Fruit fly (Drosophila melanogaster) whole organism, prepupa: ENCODE measurements around the gene CG1492.

Experiments
- Blimp-1 ChIP-seq: fragments of 200-800 bp; sonication (Bioruptor generic); optimal IDR thresholded peaks from 3 replicates; lab custom pipeline; 2017; ENCODE audit warnings: missing biosample characterization, missing genetic modification characterization, mild to moderate bottlenecking, moderate library complexity, missing genetic modification reagents
- CG10631 ChIP-seq: fragments of 200-800 bp; sonication (Bioruptor generic); optimal IDR thresholded peaks from 2 replicates; lab custom pipeline; 2016; ENCODE audit warnings: missing biosample characterization, missing genetic modification characterization
- CG10669 ChIP-seq: fragments of 200-800 bp; sonication (Bioruptor generic); optimal IDR thresholded peaks from 3 replicates; lab custom pipeline; 2018; ENCODE audit warnings: missing biosample characterization, mild to moderate bottlenecking, missing genetic modification characterization, moderate library complexity
- CG11294 ChIP-seq: fragments of 200-800 bp; sonication (Bioruptor generic); IDR thresholded peaks from 2 replicates; pipeline ENCODE4 v1.3.6; 2022; ENCODE audit warnings: missing biosample characterization, missing genetic modification characterization
- CG11762 ChIP-seq: fragments of 200-800 bp; sonication (Bioruptor generic); optimal IDR thresholded peaks from 3 replicates; lab custom pipeline; 2016; ENCODE audit warnings: missing biosample characterization, missing genetic modification characterization; ENCODE audit not compliant: insufficient read depth
- CG11902 ChIP-seq: fragments of 200-800 bp; sonication (Bioruptor generic); optimal IDR thresholded peaks from 3 replicates; lab custom pipeline; 2016; ENCODE audit warnings: missing biosample characterization, missing genetic modification characterization
- CG15336 ChIP-seq: fragments of 200-800 bp; sonication (Bioruptor generic); IDR thresholded peaks from 2 replicates; pipeline ENCODE4 v1.3.6; 2022; ENCODE audit warnings: missing biosample characterization, missing genetic modification characterization
- CG1621 ChIP-seq: fragments of 200-800 bp; sonication (Bioruptor generic); optimal IDR thresholded peaks from 3 replicates; lab custom pipeline; 2018; ENCODE audit warnings: missing biosample characterization, mild to moderate bottlenecking, missing genetic modification characterization
- CG16779 ChIP-seq: fragments of 200-800 bp; sonication (Bioruptor generic); optimal IDR thresholded peaks from 3 replicates; lab custom pipeline; 2017; ENCODE audit warnings: missing biosample characterization, mild to moderate bottlenecking, missing genetic modification characterization
- CG3032 ChIP-seq: fragments of 200-800 bp; optimal IDR thresholded peaks from 2 replicates; lab custom pipeline; 2019; ENCODE audit warnings: missing biosample characterization, mild to moderate bottlenecking, missing genetic modification characterization, moderate library complexity
- CG32006 ChIP-seq: fragments of 200-800 bp; sonication (Bioruptor generic); optimal IDR thresholded peaks from 3 replicates; lab custom pipeline; 2017; ENCODE audit warnings: missing biosample characterization, mild to moderate bottlenecking, missing genetic modification characterization
- CG34406 ChIP-seq: fragments of 200-800 bp; sonication (Bioruptor generic); optimal IDR thresholded peaks from 3 replicates; lab custom pipeline; 2016; ENCODE audit warnings: missing biosample characterization, missing genetic modification characterization
- CG3919 ChIP-seq: fragments of 200-800 bp; sonication (Bioruptor generic); optimal IDR thresholded peaks from 3 replicates; lab custom pipeline; 2016; ENCODE audit warnings: missing biosample characterization, missing genetic modification characterization
- CG4318 ChIP-seq: fragments of 200-800 bp; sonication (Bioruptor generic); optimal IDR thresholded peaks from 3 replicates; lab custom pipeline; 2017; ENCODE audit warnings: missing biosample characterization, mild to moderate bottlenecking, missing genetic modification characterization
- CG6163 ChIP-seq: fragments of 200-800 bp; sonication (Bioruptor generic); IDR thresholded peaks from 3 replicates; pipeline ENCODE4 v1.3.6; 2022; ENCODE audit warnings: missing biosample characterization, missing genetic modification characterization
- CG6792 ChIP-seq: fragments of 200-800 bp; sonication (Bioruptor generic); optimal IDR thresholded peaks from 3 replicates; lab custom pipeline; 2016; ENCODE audit warnings: missing biosample characterization, missing genetic modification characterization
- CG6808 ChIP-seq: fragments of 200-800 bp; sonication (Bioruptor generic); optimal IDR thresholded peaks from 3 replicates; lab custom pipeline; 2017; ENCODE audit warnings: missing biosample characterization, missing genetic modification characterization, mild to moderate bottlenecking, moderate library complexity, missing genetic modification reagents
- CG6854 ChIP-seq: fragments of 200-800 bp; sonication (Bioruptor generic); optimal IDR thresholded peaks from 2 replicates; lab custom pipeline; 2017; ENCODE audit warnings: missing biosample characterization, mild to moderate bottlenecking, missing genetic modification characterization
- CG7368 ChIP-seq: fragments of 200-800 bp; sonication (Bioruptor generic); optimal IDR thresholded peaks from 3 replicates; lab custom pipeline; 2016; ENCODE audit warnings: missing biosample characterization, missing genetic modification characterization
- CG8119 ChIP-seq: fragments of 200-800 bp; sonication (Bioruptor generic); IDR thresholded peaks from 3 replicates; pipeline ENCODE4 v1.3.6; 2022; ENCODE audit warnings: missing biosample characterization, missing genetic modification characterization
- CG8319 ChIP-seq: fragments of 200-800 bp; sonication (Bioruptor generic); optimal IDR thresholded peaks from 3 replicates; lab custom pipeline; 2016; ENCODE audit warnings: missing biosample characterization, missing genetic modification characterization
- CG8632 ChIP-seq: fragments of 200-800 bp; sonication (Bioruptor generic); optimal IDR thresholded peaks from 3 replicates; lab custom pipeline; 2016; ENCODE audit warnings: missing biosample characterization, missing genetic modification characterization
- Eip75B ChIP-seq: fragments of 200-800 bp; sonication (Bioruptor generic); optimal IDR thresholded peaks from 3 replicates; lab custom pipeline; 2016; ENCODE audit warnings: missing biosample characterization, missing genetic modification characterization
- Eip78C ChIP-seq: fragments of 200-800 bp; sonication (Bioruptor generic); peaks from one replicate; lab custom pipeline; 2016; ENCODE audit warnings: missing biosample characterization, missing genetic modification characterization
- Eip93F ChIP-seq: fragments of 200-800 bp; sonication (Bioruptor generic); optimal IDR thresholded peaks from 2 replicates; lab custom pipeline; 2016; ENCODE audit warnings: missing biosample characterization, mild to moderate bottlenecking, missing genetic modification characterization
- Ets21C ChIP-seq: fragments of 200-800 bp; sonication (Bioruptor generic); optimal IDR thresholded peaks from 3 replicates; lab custom pipeline; 2016; ENCODE audit warnings: missing biosample characterization, missing genetic modification characterization
- Hr38 ChIP-seq: sonication (Bioruptor generic); optimal IDR thresholded peaks from 2 replicates; lab custom pipeline; 2016; ENCODE audit warnings: missing biosample characterization, missing genetic modification characterization
- Lpt ChIP-seq: fragments of 200-800 bp; sonication (Bioruptor generic); optimal IDR thresholded peaks from 3 replicates; lab custom pipeline; 2016; ENCODE audit warnings: missing biosample characterization, missing genetic modification characterization
- Met ChIP-seq: fragments of 200-800 bp; sonication (Bioruptor generic); optimal IDR thresholded peaks from 3 replicates; lab custom pipeline; 2016; ENCODE audit warnings: missing biosample characterization, missing genetic modification characterization
- OdsH ChIP-seq: fragments of 200-800 bp; sonication (Bioruptor generic); optimal IDR thresholded peaks from 3 replicates; lab custom pipeline; 2016; ENCODE audit warnings: missing biosample characterization, missing genetic modification characterization
- Sox102F ChIP-seq: fragments of 200-800 bp; sonication (Bioruptor generic); optimal IDR thresholded peaks from 2 replicates; lab custom pipeline; 2016; ENCODE audit warnings: missing biosample characterization, mild to moderate bottlenecking, missing genetic modification characterization
- Sox15 ChIP-seq: fragments of 200-800 bp; sonication (Bioruptor generic); optimal IDR thresholded peaks from 3 replicates; lab custom pipeline; 2016; ENCODE audit warnings: missing biosample characterization, missing genetic modification characterization
- achi ChIP-seq: fragments of 200-800 bp; sonication (Bioruptor generic); optimal IDR thresholded peaks from 3 replicates; lab custom pipeline; 2016; ENCODE audit warnings: missing biosample characterization, missing genetic modification characterization
- acj6 ChIP-seq: fragments of 200-800 bp; sonication (Bioruptor generic); optimal IDR thresholded peaks from 3 replicates; lab custom pipeline; 2016; ENCODE audit warnings: missing biosample characterization, missing genetic modification characterization
- cyc ChIP-seq: fragments of 200-800 bp; sonication (Bioruptor generic); optimal IDR thresholded peaks from 3 replicates; lab custom pipeline; 2016; ENCODE audit warnings: missing biosample characterization, missing genetic modification characterization
- dac ChIP-seq: fragments of 200-800 bp; sonication (Bioruptor generic); optimal IDR thresholded peaks from 2 replicates; lab custom pipeline; 2017; ENCODE audit warnings: missing biosample characterization, mild to moderate bottlenecking, missing genetic modification characterization
- dsx ChIP-seq: fragments of 200-800 bp; optimal IDR thresholded peaks from 3 replicates; lab custom pipeline; 2019; ENCODE audit warnings: missing biosample characterization, mild to moderate bottlenecking, missing genetic modification characterization, moderate library complexity; ENCODE audit not compliant: poor library complexity, severe bottlenecking
- eg ChIP-seq: fragments of 200-800 bp; sonication (Bioruptor generic); IDR thresholded peaks from 3 replicates; pipeline ENCODE4 v1.3.6; 2022; ENCODE audit warnings: missing biosample characterization, missing genetic modification characterization
- fd59A ChIP-seq: fragments of 200-800 bp; sonication (Bioruptor generic); optimal IDR thresholded peaks from 2 replicates; lab custom pipeline; 2017; ENCODE audit warnings: missing biosample characterization, mild to moderate bottlenecking, missing genetic modification characterization, missing genetic modification reagents
- fd85E ChIP-seq: fragments of 200-800 bp; sonication (Bioruptor generic); optimal IDR thresholded peaks from 3 replicates; lab custom pipeline; 2016; ENCODE audit warnings: missing biosample characterization, missing genetic modification characterization
- fkh ChIP-seq: fragments of 200-800 bp; sonication (Bioruptor generic); optimal IDR thresholded peaks from 3 replicates; lab custom pipeline; 2017; ENCODE audit warnings: missing biosample characterization, mild to moderate bottlenecking, missing genetic modification characterization, moderate library complexity
- net ChIP-seq: fragments of 200-800 bp; sonication (Bioruptor generic); optimal IDR thresholded peaks from 3 replicates; lab custom pipeline; 2016; ENCODE audit warnings: missing biosample characterization, missing genetic modification characterization
- pdm3 ChIP-seq: fragments of 200-800 bp; sonication (Bioruptor generic); optimal IDR thresholded peaks from 3 replicates; lab custom pipeline; 2016; ENCODE audit warnings: missing biosample characterization, missing genetic modification characterization
- salr ChIP-seq, 2 experiments: fragments of 200-800 bp; sonication (Bioruptor generic); optimal IDR thresholded peaks; 3 replicates each; lab custom pipeline; 2016 to 2018; ENCODE audit warnings: missing biosample characterization in 2 of 2, missing genetic modification characterization in 2 of 2, mild to moderate bottlenecking in 1 of 2
- ss ChIP-seq, 2 experiments: fragments of 200-800 bp; sonication (Bioruptor generic); optimal IDR thresholded peaks; 2 replicates in 1 of 2; 3 replicates in 1 of 2; lab custom pipeline; 2017 to 2018; ENCODE audit warnings: mild to moderate bottlenecking in 2 of 2, missing biosample characterization in 2 of 2, missing genetic modification characterization in 2 of 2, moderate library complexity in 1 of 2
- svp ChIP-seq: fragments of 200-800 bp; sonication (Bioruptor generic); peaks from one replicate; lab custom pipeline; 2016; ENCODE audit warnings: missing biosample characterization, missing genetic modification characterization
- topi ChIP-seq: fragments of 200-800 bp; sonication (Bioruptor generic); optimal IDR thresholded peaks from 3 replicates; lab custom pipeline; 2016; ENCODE audit warnings: missing biosample characterization, missing genetic modification characterization
- vri ChIP-seq: fragments of 200-800 bp; sonication (Bioruptor generic); optimal IDR thresholded peaks from 3 replicates; lab custom pipeline; 2016; ENCODE audit warnings: missing biosample characterization, mild to moderate bottlenecking, missing genetic modification characterization

Gene CG1492

dm6 chrX:12031400-12031799, 19.4 kb upstream of the CG1492 start, which contains the start of gene Cyp311a1:
Gene Cyp311a1, minus strand, starts transcription at chrX:12031465.
- TF ChIP-seq Lpt, result no peak
- TF ChIP-seq CG11762 (GFP tag; lab: Kevin White, UChicago), result no peak
- no peak for TF ChIP-seq CG6854 (GFP tag; lab: Kevin White, UChicago)
- no peak for TF ChIP-seq Hr38 (GFP tag; lab: Kevin White, UChicago)
- TF ChIP-seq CG15336 (GFP tag; lab: Robert Waterston, UW), result peak; percentile 52; the same call in 1 of the 2 replicates
- no peak for TF ChIP-seq CG11294 (GFP tag; lab: Robert Waterston, UW)
- TF ChIP-seq CG3919 (GFP tag; lab: Kevin White, UChicago), result no peak
- no peak for TF ChIP-seq Eip75B (GFP tag; lab: Kevin White, UChicago)
- no peak for TF ChIP-seq pdm3 (GFP tag; lab: Kevin White, UChicago)
- TF ChIP-seq acj6, result no peak
- no peak for TF ChIP-seq CG6163 (GFP tag; lab: Robert Waterston, UW)
- TF ChIP-seq eg (GFP tag; lab: Robert Waterston, UW), result 0 out of 3 replicates have a peak, but pooled peaks have one; percentile 7
- TF ChIP-seq CG6792, result no peak
- TF ChIP-seq dac (GFP tag; lab: Kevin White, UChicago), result no peak
- TF ChIP-seq Sox15 (GFP tag; lab: Kevin White, UChicago), result no peak
- TF ChIP-seq Eip78C (GFP tag; lab: Kevin White, UChicago), result peak; percentile 43
- no peak for TF ChIP-seq svp
- no peak for TF ChIP-seq Eip93F (GFP tag; lab: Kevin White, UChicago)
- TF ChIP-seq OdsH, result no peak
- TF ChIP-seq Blimp-1 (GFP tag; lab: Kevin White, UChicago), result no peak
- no peak for TF ChIP-seq CG4318 (GFP tag; lab: Kevin White, UChicago)
- no peak for TF ChIP-seq CG10631 (GFP tag; lab: Kevin White, UChicago)
- TF ChIP-seq fd85E (GFP tag; lab: Kevin White, UChicago), result no peak
- peak; percentile 39; the same call in 1 of the 3 replicates for TF ChIP-seq CG8119 (GFP tag; lab: Robert Waterston, UW)
- no peak for TF ChIP-seq achi (GFP tag; lab: Kevin White, UChicago)
- no peak for TF ChIP-seq Ets21C
- no peak for TF ChIP-seq CG7368 (GFP tag; lab: Kevin White, UChicago)
- no peak for TF ChIP-seq fd59A
- TF ChIP-seq CG1621 (tag; lab: Kevin White, UChicago), result no peak
- TF ChIP-seq CG11902, result no peak
- TF ChIP-seq CG32006 (GFP tag; lab: Kevin White, UChicago), result no peak
- no peak for TF ChIP-seq CG34406 (GFP tag; lab: Kevin White, UChicago)
- no peak for TF ChIP-seq CG8632
- TF ChIP-seq CG6808 (GFP tag; lab: Kevin White, UChicago), result no peak
- TF ChIP-seq Met (GFP tag; lab: Kevin White, UChicago), result no peak
- TF ChIP-seq, all 60 proteins: peak for 4

dm6 chrX:12028825-12029514, 17.0 kb upstream of the CG1492 start, which contains the start of gene Usp7:
Gene Usp7, minus strand, starts transcription at chrX:12029032.
- no peak for TF ChIP-seq fkh
- no peak for TF ChIP-seq vri (GFP tag; lab: Kevin White, UChicago)
- TF ChIP-seq CG10669 (GFP tag; lab: Kevin White, UChicago), result no peak
- TF ChIP-seq net (GFP tag; lab: Kevin White, UChicago), result no peak
- TF ChIP-seq topi (GFP tag; lab: Kevin White, UChicago), result no peak
- no peak for TF ChIP-seq Met (GFP tag; lab: Kevin White, UChicago)
- TF ChIP-seq Hr38 (GFP tag; lab: Kevin White, UChicago), result no peak
- TF ChIP-seq svp, result no peak
- TF ChIP-seq CG4318 (GFP tag; lab: Kevin White, UChicago), result no peak
- TF ChIP-seq CG3032 (tag; lab: Kevin White, UChicago), result peak; percentile 25
- TF ChIP-seq CG32006 (GFP tag; lab: Kevin White, UChicago), result no peak
- no peak for TF ChIP-seq salr (GFP tag; optimal IDR thresholded peaks at IDR 0.05; lab: Kevin White, UChicago)
- no peak for TF ChIP-seq CG8319 (GFP tag; lab: Kevin White, UChicago)
- 0 out of 3 replicates have a peak, but pooled peaks have one; percentile 36 for TF ChIP-seq eg (GFP tag; lab: Robert Waterston, UW)
- no peak for TF ChIP-seq dsx (GFP tag; lab: Kevin White, UChicago)
- TF ChIP-seq CG8119 (GFP tag; lab: Robert Waterston, UW), result no peak
- peak; percentile 97 for TF ChIP-seq achi (GFP tag; lab: Kevin White, UChicago)
- peak; percentile 67 for TF ChIP-seq Eip78C (GFP tag; lab: Kevin White, UChicago)
- no peak for TF ChIP-seq CG16779 (tag; lab: Kevin White, UChicago)
- no peak for TF ChIP-seq cyc (GFP tag; lab: Kevin White, UChicago)
- TF ChIP-seq CG11294 (GFP tag; lab: Robert Waterston, UW), result no peak
- no peak for TF ChIP-seq Sox102F (GFP tag; lab: Kevin White, UChicago)
- TF ChIP-seq CG6854 (GFP tag; lab: Kevin White, UChicago), result no peak
- TF ChIP-seq Sox15 (GFP tag; lab: Kevin White, UChicago), result no peak
- no peak for TF ChIP-seq CG3919 (GFP tag; lab: Kevin White, UChicago)
- peak in 1 of 2 experiments; percentile 47 for TF ChIP-seq ss (GFP tag; optimal IDR thresholded peaks at IDR 0.05; lab: Kevin White, UChicago)
- no peak for TF ChIP-seq CG6808 (GFP tag; lab: Kevin White, UChicago)
- TF ChIP-seq Lpt, result no peak
- no peak for TF ChIP-seq CG6792
